Worm (Caenorhabditis elegans): ENCODE measurements around the gene Y51A2B.4.

- TF ChIP-seq hmg-20 (GFP tag; IDR thresholded peaks at IDR 0.05) (no peak), ztf-18 (tag; optimal IDR thresholded peaks at IDR 0.05) (no peak), let-526 (GFP tag; IDR thresholded peaks at IDR 0.05) (no peak), rpc-1 (optimal IDR thresholded peaks at IDR 0.05) (no peak), rpc-1 (tag; optimal IDR thresholded peaks at IDR 0.05) (no peak), die-1 (tag; optimal IDR thresholded peaks at IDR 0.05) (no peak), fkh-3 (tag; optimal IDR thresholded peaks at IDR 0.05) (no peak), F39B2.1 (GFP tag; IDR thresholded peaks at IDR 0.05) (no peak), B0261.1 (tag; optimal IDR thresholded peaks at IDR 0.05) (no peak), egl-44 (GFP tag; IDR thresholded peaks at IDR 0.05) (no peak)
These were observed 6.4 kb downstream of the Y51A2B.4 start, which contains the start of gene nhr-288 for ce11 chrV:18382590-18382989.
